Worm (Caenorhabditis elegans) whole organism, mixed stage, embryonic: ENCODE data around the gene F13D12.10.

Experiments used
- M03D4.4 ChIP-seq: sonication (generic microtip); optimal IDR thresholded peaks from 2 replicates; lab custom pipeline; 2017; ENCODE audit warnings: mild to moderate bottlenecking, missing genetic modification characterization, missing compliant biosample characterization
- bed-3 ChIP-seq: fragments of 200-800 bp; sonication (Bioruptor generic); optimal IDR thresholded peaks from 3 replicates; lab custom pipeline; 2018; ENCODE audit warnings: mild to moderate bottlenecking, missing genetic modification characterization, moderate library complexity, missing compliant biosample characterization
- blmp-1 ChIP-seq: fragments of 150-350 bp; optimal IDR thresholded peaks from 2 replicates; lab custom pipeline; 2014; ENCODE audit warnings: missing biosample characterization, missing genetic modification characterization
- ceh-39 ChIP-seq: fragments of 150-350 bp; optimal IDR thresholded peaks from 2 replicates; lab custom pipeline; 2014; ENCODE audit warnings: missing biosample characterization, missing genetic modification characterization
- ceh-43 ChIP-seq: fragments of 200-800 bp; sonication (Bioruptor generic); optimal IDR thresholded peaks from 2 replicates; lab custom pipeline; 2018; ENCODE audit warnings: mild to moderate bottlenecking, missing genetic modification characterization, moderate library complexity, missing compliant biosample characterization
- ces-1 ChIP-seq: fragments of 150-350 bp; optimal IDR thresholded peaks from 2 replicates; lab custom pipeline; 2014; ENCODE audit warnings: missing biosample characterization, missing genetic modification reagents, missing genetic modification characterization
- cnd-1 ChIP-seq: fragments of 200-800 bp; sonication (Bioruptor generic); optimal IDR thresholded peaks from 2 replicates; lab custom pipeline; 2018; ENCODE audit warnings: mild to moderate bottlenecking, missing genetic modification characterization, missing compliant biosample characterization
- elt-3 ChIP-seq: fragments of 150-350 bp; optimal IDR thresholded peaks from 2 replicates; lab custom pipeline; 2014; ENCODE audit warnings: missing biosample characterization, missing genetic modification characterization
- flh-1 ChIP-seq: fragments of 200-800 bp; sonication (Bioruptor generic); optimal IDR thresholded peaks from 2 replicates; lab custom pipeline; 2018; ENCODE audit warnings: mild to moderate bottlenecking, missing genetic modification characterization, moderate library complexity, missing compliant biosample characterization
- ham-2 ChIP-seq: fragments of 200-800 bp; sonication (Bioruptor generic); optimal IDR thresholded peaks from 2 replicates; lab custom pipeline; 2018; ENCODE audit warnings: mild to moderate bottlenecking, missing genetic modification characterization, missing compliant biosample characterization
- hlh-1 ChIP-seq: fragments of 150-350 bp; optimal IDR thresholded peaks from 2 replicates; lab custom pipeline; 2014; ENCODE audit warnings: missing biosample characterization, missing genetic modification reagents, missing genetic modification characterization
- lin-13 ChIP-seq: fragments of 150-350 bp; optimal IDR thresholded peaks from 2 replicates; lab custom pipeline; 2014; ENCODE audit warnings: missing biosample characterization, missing genetic modification characterization
- lsy-2 ChIP-seq: fragments of 150-350 bp; optimal IDR thresholded peaks from 2 replicates; lab custom pipeline; 2014; ENCODE audit warnings: missing biosample characterization, missing genetic modification characterization
- mab-5 ChIP-seq: fragments of 150-350 bp; optimal IDR thresholded peaks from 2 replicates; lab custom pipeline; 2014; ENCODE audit warnings: missing biosample characterization, missing genetic modification characterization
- mep-1 ChIP-seq: fragments of 150-350 bp; optimal IDR thresholded peaks from 2 replicates; lab custom pipeline; 2017; ENCODE audit warnings: missing biosample characterization, missing genetic modification reagents, missing genetic modification characterization, inconsistent platforms
- mls-2 ChIP-seq: sonication (generic microtip); optimal IDR thresholded peaks from 2 replicates; lab custom pipeline; 2016; ENCODE audit warnings: mild to moderate bottlenecking, missing genetic modification characterization, moderate library complexity, missing compliant biosample characterization
- nhr-2 ChIP-seq: fragments of 150-350 bp; optimal IDR thresholded peaks from 2 replicates; lab custom pipeline; 2014; ENCODE audit warnings: missing biosample characterization, missing genetic modification characterization
- nhr-237 ChIP-seq: fragments of 150-350 bp; optimal IDR thresholded peaks from 2 replicates; lab custom pipeline; 2014; ENCODE audit warnings: missing biosample characterization, missing genetic modification characterization
- nhr-28 ChIP-seq: fragments of 150-350 bp; optimal IDR thresholded peaks from 2 replicates; lab custom pipeline; 2014; ENCODE audit warnings: missing biosample characterization, missing genetic modification characterization
- nhr-76 ChIP-seq: sonication (generic microtip); optimal IDR thresholded peaks from 2 replicates; lab custom pipeline; 2017; ENCODE audit warnings: missing biosample characterization, missing genetic modification characterization
- pha-4 ChIP-seq: fragments of 150-350 bp; optimal IDR thresholded peaks from 2 replicates; lab custom pipeline; 2018; ENCODE audit warnings: missing biosample characterization, missing genetic modification reagents, missing genetic modification characterization
- sem-2 ChIP-seq: fragments of 200-800 bp; sonication (Bioruptor generic); optimal IDR thresholded peaks from 2 replicates; lab custom pipeline; 2018; ENCODE audit warnings: mild to moderate bottlenecking, missing genetic modification characterization, missing compliant biosample characterization
- snpc-4 ChIP-seq: fragments of 150-350 bp; optimal IDR thresholded peaks from 2 replicates; lab custom pipeline; 2014; ENCODE audit warnings: missing biosample characterization, missing genetic modification characterization
- sptf-1 ChIP-seq: sonication (generic microtip); optimal IDR thresholded peaks from 2 replicates; lab custom pipeline; 2017; ENCODE audit warnings: mild to moderate bottlenecking, missing genetic modification characterization, moderate library complexity, missing compliant biosample characterization
- unc-120 ChIP-seq: sonication (generic microtip); optimal IDR thresholded peaks from 2 replicates; lab custom pipeline; 2017; ENCODE audit warnings: missing genetic modification characterization, missing compliant biosample characterization; ENCODE audit not compliant: poor library complexity, severe bottlenecking
- unc-62 ChIP-seq: fragments of 150-350 bp; optimal IDR thresholded peaks from 2 replicates; lab custom pipeline; 2014; ENCODE audit warnings: missing biosample characterization, missing genetic modification reagents, missing genetic modification characterization
- zip-8 ChIP-seq: fragments of 150-350 bp; optimal IDR thresholded peaks from 2 replicates; lab custom pipeline; 2014; ENCODE audit warnings: missing biosample characterization, missing genetic modification characterization

Gene F13D12.10

DNA sequence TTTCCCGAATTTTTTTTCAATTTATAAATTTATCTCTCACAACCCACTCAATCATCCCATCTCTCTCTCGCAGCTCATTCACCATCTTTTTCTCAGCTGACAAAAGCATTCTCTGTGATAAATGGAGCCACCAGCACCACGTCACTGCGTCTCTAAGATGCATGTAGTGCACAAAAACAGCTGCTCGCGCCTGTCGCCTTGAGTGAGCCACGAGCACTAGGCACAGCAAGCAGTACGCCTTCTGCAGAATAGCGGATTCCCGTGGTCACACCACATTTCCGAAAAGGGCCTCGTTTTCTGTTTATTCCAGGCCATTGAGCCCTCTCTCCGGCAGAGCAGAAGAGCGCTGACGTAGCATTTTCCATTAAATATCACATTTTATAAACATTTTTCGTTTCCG lies at the start of gene F13D12.10:
Gene F13D12.10, plus strand, starts transcription at position 231 of the 400 bp plus-strand sequence.
- peak; percentile 7 for TF ChIP-seq unc-120 (tag; lab: Kevin White, UChicago)
- TF ChIP-seq hlh-1: peak; percentile 95
- TF ChIP-seq ceh-39 (tag; lab: Kevin White, UChicago): no peak
- TF ChIP-seq mep-1 (tag; lab: Kevin White, UChicago): no peak

DNA sequence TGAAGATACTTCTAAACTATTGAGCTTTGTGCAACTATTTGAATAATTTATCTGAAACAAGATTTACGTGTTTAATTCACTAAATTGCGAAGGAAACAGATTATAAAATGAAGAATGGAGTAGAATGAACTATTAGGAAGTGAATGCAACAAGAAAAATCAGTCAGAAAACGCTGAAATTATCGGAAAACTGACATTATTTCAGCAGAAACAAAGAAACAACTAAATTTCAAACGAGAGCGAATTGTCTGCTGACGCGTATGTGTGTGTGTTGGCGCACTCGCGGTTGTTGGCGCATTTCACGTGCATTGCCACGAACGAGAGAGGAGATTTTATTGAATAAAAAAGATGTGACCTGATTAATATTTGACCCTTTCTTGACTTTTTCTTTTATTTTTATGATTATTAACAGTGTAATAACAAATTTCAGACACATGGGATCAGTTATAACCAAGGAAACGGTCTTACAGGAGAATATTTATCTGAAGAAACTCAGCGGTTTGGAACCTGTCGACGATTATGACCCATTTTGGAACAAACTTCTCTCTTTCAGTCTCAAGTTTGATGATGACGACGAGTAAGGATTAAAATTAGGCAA lies 37.6 kb upstream of the F13D12.10 start, which contains the start of the genes trr-1 and C47D12.2:
Gene trr-1, minus strand, starts transcription at position 51 of the 597 bp plus-strand sequence.
Gene C47D12.2, plus strand, starts transcription at position 430 of the 597 bp plus-strand sequence.
- TF ChIP-seq ceh-39 (tag; lab: Kevin White, UChicago) (no peak), lin-13 (peak; percentile 72), pha-4 (tag; lab: Kevin White, UChicago) (peak; percentile 49)

DNA sequence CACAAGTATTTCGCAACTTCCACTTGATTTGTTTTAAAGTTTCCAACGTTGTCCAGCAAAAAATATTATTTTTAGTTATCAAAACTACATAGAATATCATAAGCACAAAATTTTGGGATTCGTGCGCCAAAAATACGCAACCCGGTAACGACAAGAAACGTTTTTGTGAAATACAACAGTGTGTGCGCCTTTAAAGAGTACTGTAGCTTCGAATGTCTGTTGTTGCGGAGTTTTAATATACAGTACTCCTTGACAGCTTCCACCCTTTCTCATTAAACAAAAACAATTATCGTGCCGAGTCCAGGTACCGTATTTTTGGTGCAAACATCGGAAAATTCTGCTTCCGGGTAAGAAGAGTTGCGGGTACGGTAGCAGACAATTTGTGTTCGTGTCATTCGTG lies 33.4 kb upstream of the F13D12.10 start:
- TF ChIP-seq nhr-28 (tag; lab: Kevin White, UChicago): no peak
- no peak for TF ChIP-seq snpc-4
- TF ChIP-seq nhr-237: no peak
- no peak for TF ChIP-seq lsy-2 (tag; lab: Kevin White, UChicago)
- no peak for TF ChIP-seq nhr-2 (tag; lab: Kevin White, UChicago)
- no peak for TF ChIP-seq elt-3 (tag; lab: Kevin White, UChicago)
- TF ChIP-seq hlh-1: no peak
- TF ChIP-seq ceh-39 (tag; lab: Kevin White, UChicago): no peak

DNA sequence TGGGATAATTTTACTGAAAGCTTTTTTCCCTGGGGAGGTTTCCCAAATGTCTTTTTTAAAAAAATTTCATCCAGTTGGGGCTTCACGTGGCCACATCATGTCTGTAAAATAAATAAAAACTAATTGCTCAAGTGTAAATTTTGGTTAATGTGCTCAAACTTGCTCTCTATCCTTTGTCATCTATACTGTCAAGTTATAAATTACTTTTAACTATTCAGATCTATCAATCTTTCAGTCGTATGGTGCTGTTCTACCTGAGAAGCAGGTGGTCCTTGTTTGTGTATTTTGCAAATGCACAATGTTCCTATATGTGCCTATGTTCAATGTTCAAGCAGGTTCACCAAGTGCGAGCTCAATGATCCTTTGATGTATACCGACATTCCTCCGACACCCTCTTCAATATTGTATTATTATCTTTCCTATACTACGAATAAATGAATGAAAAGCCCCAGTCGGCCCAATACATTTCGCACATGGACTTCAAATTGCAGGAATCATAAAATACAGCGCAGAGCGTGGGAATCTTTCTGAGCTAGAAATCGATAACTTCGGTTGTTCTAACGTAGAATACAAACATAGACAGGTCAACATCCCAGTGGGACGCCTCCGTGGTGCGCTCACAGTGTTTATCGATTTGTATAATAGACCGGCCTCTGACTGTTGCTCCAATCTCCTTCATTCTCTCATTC lies 32.3 kb upstream of the F13D12.10 start, which contains the start of the genes sfxn-1.4 and C47D12.4:
Gene sfxn-1.4, minus strand, starts transcription at position 101 of the 689 bp plus-strand sequence.
Gene C47D12.4, plus strand, starts transcription at position 639 of the 689 bp plus-strand sequence.
- TF ChIP-seq sptf-1 (tag; lab: Kevin White, UChicago) (no peak), ceh-39 (tag; lab: Kevin White, UChicago) (peak; percentile 1), pha-4 (tag; lab: Kevin White, UChicago) (no peak), nhr-28 (tag; lab: Kevin White, UChicago) (no peak)

DNA sequence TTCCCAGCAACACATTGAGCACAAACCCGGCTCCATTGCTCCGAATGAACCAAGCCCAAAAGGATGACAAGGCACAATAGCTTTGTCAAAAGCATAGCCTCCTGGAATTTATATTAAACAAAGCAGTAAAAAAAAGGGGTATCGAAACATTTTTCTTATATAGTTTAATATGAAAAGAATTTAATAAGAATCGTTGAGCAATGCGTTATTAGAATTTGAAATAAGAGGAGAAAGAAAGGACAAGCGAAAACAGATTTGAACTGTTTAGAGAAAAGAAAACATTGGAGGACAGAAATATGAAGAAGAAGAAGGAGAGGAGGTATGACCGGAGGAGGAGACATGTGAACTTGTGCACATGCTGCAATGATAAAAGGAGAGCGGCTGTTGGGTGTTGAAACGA lies 28.4 kb upstream of the F13D12.10 start, which contains the start of gene C47D12.5:
Gene C47D12.5, minus strand, starts transcription at position 101 of the 400 bp plus-strand sequence.
- TF ChIP-seq flh-1 (GFP tag; lab: Kevin White, UChicago): no peak
- no peak for TF ChIP-seq zip-8 (tag; lab: Kevin White, UChicago)
- no peak for TF ChIP-seq nhr-76 (tag; lab: Kevin White, UChicago)
- TF ChIP-seq mls-2: no peak
- TF ChIP-seq ces-1 (GFP tag; lab: Kevin White, UChicago): no peak
- TF ChIP-seq ceh-39 (tag; lab: Kevin White, UChicago): no peak
- no peak for TF ChIP-seq blmp-1 (tag; lab: Kevin White, UChicago)
- no peak for TF ChIP-seq mep-1 (tag; lab: Kevin White, UChicago)
- no peak for TF ChIP-seq ceh-43
- TF ChIP-seq sem-2 (GFP tag; lab: Kevin White, UChicago): no peak
- TF ChIP-seq M03D4.4 (tag; lab: Kevin White, UChicago): no peak
- no peak for TF ChIP-seq mab-5 (tag; lab: Kevin White, UChicago)
- no peak for TF ChIP-seq snpc-4
- no peak for TF ChIP-seq nhr-28 (tag; lab: Kevin White, UChicago)
- TF ChIP-seq cnd-1 (tag; lab: Kevin White, UChicago): no peak
- TF ChIP-seq bed-3: no peak
- TF ChIP-seq unc-62 (GFP tag; lab: Kevin White, UChicago): no peak

ce11 chrII:11688011-11688410 lies 25.6 kb upstream of the F13D12.10 start:
- no peak for TF ChIP-seq elt-3 (tag; lab: Kevin White, UChicago)
- no peak for TF ChIP-seq nhr-28 (tag; lab: Kevin White, UChicago)
- no peak for TF ChIP-seq hlh-1
- no peak for TF ChIP-seq bed-3
- TF ChIP-seq nhr-2 (tag; lab: Kevin White, UChicago): no peak
- TF ChIP-seq sem-2 (GFP tag; lab: Kevin White, UChicago): no peak
- no peak for TF ChIP-seq nhr-76 (tag; lab: Kevin White, UChicago)
- peak; percentile 70 for TF ChIP-seq cnd-1 (tag; lab: Kevin White, UChicago)
- no peak for TF ChIP-seq blmp-1 (tag; lab: Kevin White, UChicago)
- no peak for TF ChIP-seq ham-2
- peak; percentile 79 for TF ChIP-seq ces-1 (GFP tag; lab: Kevin White, UChicago)
- no peak for TF ChIP-seq zip-8 (tag; lab: Kevin White, UChicago)
- TF ChIP-seq unc-120 (tag; lab: Kevin White, UChicago): peak; percentile 46
- no peak for TF ChIP-seq mls-2
- no peak for TF ChIP-seq M03D4.4 (tag; lab: Kevin White, UChicago)
